Worm (Caenorhabditis elegans): Measurements from ENCODE around the gene ddo-1.

ddo-1 gene

ce11 chrV:17810053-17810452 is 33.0 kb upstream of the ddo-1 start, which contains the start of gene srh-296:
TSS of gene srh-296 (plus strand) at chrV:17810353.
- TF ChIP-seq mdl-1 (tag; optimal IDR thresholded peaks at IDR 0.05) = no peak
- TF ChIP-seq nhr-12 (tag; optimal IDR thresholded peaks at IDR 0.05) = no peak
- TF ChIP-seq ztf-4 (tag; optimal IDR thresholded peaks at IDR 0.05) = no peak
- no peak for TF ChIP-seq Y55F3AM.14 (GFP tag; optimal IDR thresholded peaks at IDR 0.05)
- TF ChIP-seq ZK546.5 (tag; optimal IDR thresholded peaks at IDR 0.05) = no peak
- TF ChIP-seq sma-3 (GFP tag; optimal IDR thresholded peaks at IDR 0.05) = no peak
- no peak for TF ChIP-seq sem-4 (tag; optimal IDR thresholded peaks at IDR 0.05)
- no peak for TF ChIP-seq gmeb-1 (tag; optimal IDR thresholded peaks at IDR 0.05)
- TF ChIP-seq skn-1 (tag; optimal IDR thresholded peaks at IDR 0.05) = no peak
- no peak for TF ChIP-seq lin-39 (tag; optimal IDR thresholded peaks at IDR 0.05)

ce11 chrV:17805323-17805722 is 28.3 kb upstream of the ddo-1 start, which contains the start of gene srh-291:
TSS of gene srh-291 (plus strand) at chrV:17805623.
- no peak for TF ChIP-seq nhr-25 (tag; optimal IDR thresholded peaks at IDR 0.05)
- no peak for TF ChIP-seq R02D3.7 (tag; optimal IDR thresholded peaks at IDR 0.05)
- no peak for TF ChIP-seq F13H6.1 (tag; optimal IDR thresholded peaks at IDR 0.05)
- TF ChIP-seq crh-2 (tag; optimal IDR thresholded peaks at IDR 0.05) = no peak
- TF ChIP-seq nhr-77 (tag; optimal IDR thresholded peaks at IDR 0.05) = no peak
- no peak for TF ChIP-seq unc-39 (tag; optimal IDR thresholded peaks at IDR 0.05)
- TF ChIP-seq nhr-129 (tag; optimal IDR thresholded peaks at IDR 0.05) = no peak
- TF ChIP-seq sem-4 (tag; optimal IDR thresholded peaks at IDR 0.05) = no peak
- no peak for TF ChIP-seq unc-62 (GFP tag; optimal IDR thresholded peaks at IDR 0.05)
- no peak for TF ChIP-seq ceh-82 (tag; optimal IDR thresholded peaks at IDR 0.05)
- TF ChIP-seq nhr-23 (tag; optimal IDR thresholded peaks at IDR 0.05) = no peak
- no peak for TF ChIP-seq ztf-1 (GFP tag; conservative IDR thresholded peaks at IDR 0.05)
- no peak for TF ChIP-seq sma-3 (GFP tag; optimal IDR thresholded peaks at IDR 0.05)
- no peak for TF ChIP-seq Y55F3AM.14 (GFP tag; optimal IDR thresholded peaks at IDR 0.05)
- no peak for TF ChIP-seq skn-1 (tag; optimal IDR thresholded peaks at IDR 0.05)
- TF ChIP-seq ceh-16 (tag; optimal IDR thresholded peaks at IDR 0.05) = no peak
- TF ChIP-seq alr-1 (tag; optimal IDR thresholded peaks at IDR 0.05) = no peak

ce11 chrV:17802519-17802918 is 25.5 kb upstream of the ddo-1 start, which contains the start of the genes Y94A7B.11 and srh-292:
TSS of gene Y94A7B.11 (minus strand) at chrV:17802619.
TSS of gene srh-292 (plus strand) at chrV:17802769.
- no peak for TF ChIP-seq mab-5 (tag; optimal IDR thresholded peaks at IDR 0.05)
- TF ChIP-seq nhr-11 (tag; optimal IDR thresholded peaks at IDR 0.05) = no peak
- no peak for TF ChIP-seq ceh-16 (tag; optimal IDR thresholded peaks at IDR 0.05)
- no peak for TF ChIP-seq peb-1 (tag; optimal IDR thresholded peaks at IDR 0.05)
- no peak for TF ChIP-seq Y55F3AM.14 (GFP tag; optimal IDR thresholded peaks at IDR 0.05)
- TF ChIP-seq ZK546.5 (tag; optimal IDR thresholded peaks at IDR 0.05) = no peak
- no peak for TF ChIP-seq gmeb-1 (tag; optimal IDR thresholded peaks at IDR 0.05)
- no peak for TF ChIP-seq blmp-1 (tag; optimal IDR thresholded peaks at IDR 0.05; ENCODE audit: insufficient read depth)
- no peak for TF ChIP-seq nhr-12 (tag; optimal IDR thresholded peaks at IDR 0.05)
- no peak for TF ChIP-seq lin-11 (tag; optimal IDR thresholded peaks at IDR 0.05)

ce11 chrV:17800538-17800937 is 23.5 kb upstream of the ddo-1 start, which contains the start of gene srh-287:
TSS of gene srh-287 (plus strand) at chrV:17800838.
- no peak for TF ChIP-seq peb-1 (tag; optimal IDR thresholded peaks at IDR 0.05)

ce11 chrV:17798789-17799188 is 21.8 kb upstream of the ddo-1 start, which contains the start of gene srx-18:
TSS of gene srx-18 (minus strand) at chrV:17798889.
- TF ChIP-seq ama-1 (optimal IDR thresholded peaks at IDR 0.05) (no peak), elt-1 (tag; optimal IDR thresholded peaks at IDR 0.05) (no peak), elt-3 (tag; optimal IDR thresholded peaks at IDR 0.05) (no peak), Y55F3AM.14 (GFP tag; optimal IDR thresholded peaks at IDR 0.05) (no peak), aly-2 (tag; optimal IDR thresholded peaks at IDR 0.05) (no peak), crh-2 (tag; optimal IDR thresholded peaks at IDR 0.05) (no peak), nhr-77 (tag; optimal IDR thresholded peaks at IDR 0.05) (no peak), lin-13 (GFP tag; optimal IDR thresholded peaks at IDR 0.05) (no peak), alr-1 (tag; optimal IDR thresholded peaks at IDR 0.05) (no peak), sma-3 (GFP tag; optimal IDR thresholded peaks at IDR 0.05) (no peak), ztf-4 (tag; optimal IDR thresholded peaks at IDR 0.05) (no peak), snpc-4 (tag; optimal IDR thresholded peaks at IDR 0.05) (no peak), ztf-11 (tag; optimal IDR thresholded peaks at IDR 0.05) (no peak), lin-11 (tag; optimal IDR thresholded peaks at IDR 0.05) (no peak), nhr-23 (tag; optimal IDR thresholded peaks at IDR 0.05) (no peak), nhr-25 (tag; optimal IDR thresholded peaks at IDR 0.05) (no peak), skn-1 (tag; optimal IDR thresholded peaks at IDR 0.05) (no peak), mbf-1 (tag; optimal IDR thresholded peaks at IDR 0.05) (no peak), sem-4 (tag; optimal IDR thresholded peaks at IDR 0.05) (no peak), nhr-6 (tag; optimal IDR thresholded peaks at IDR 0.05) (no peak)
